Worm (Caenorhabditis elegans) whole organism, L4/young adult: ENCODE results near the gene cogc-6.

Experiments used
- W03F9.2 ChIP-seq: fragments of 150-350 bp; optimal IDR thresholded peaks from 2 replicates; lab custom pipeline; 2014; ENCODE audit warnings: missing biosample characterization, missing genetic modification characterization
- dao-5 ChIP-seq: sonication (generic microtip); optimal IDR thresholded peaks from 2 replicates; lab custom pipeline; 2016; ENCODE audit warnings: missing genotype, missing genetic modification characterization, moderate library complexity, missing compliant biosample characterization
- him-1 ChIP-seq: sonication (generic microtip); optimal IDR thresholded peaks from 2 replicates; lab custom pipeline; 2016; ENCODE audit warnings: missing genotype, missing genetic modification reagents, missing genetic modification characterization, missing compliant biosample characterization

DNA sequence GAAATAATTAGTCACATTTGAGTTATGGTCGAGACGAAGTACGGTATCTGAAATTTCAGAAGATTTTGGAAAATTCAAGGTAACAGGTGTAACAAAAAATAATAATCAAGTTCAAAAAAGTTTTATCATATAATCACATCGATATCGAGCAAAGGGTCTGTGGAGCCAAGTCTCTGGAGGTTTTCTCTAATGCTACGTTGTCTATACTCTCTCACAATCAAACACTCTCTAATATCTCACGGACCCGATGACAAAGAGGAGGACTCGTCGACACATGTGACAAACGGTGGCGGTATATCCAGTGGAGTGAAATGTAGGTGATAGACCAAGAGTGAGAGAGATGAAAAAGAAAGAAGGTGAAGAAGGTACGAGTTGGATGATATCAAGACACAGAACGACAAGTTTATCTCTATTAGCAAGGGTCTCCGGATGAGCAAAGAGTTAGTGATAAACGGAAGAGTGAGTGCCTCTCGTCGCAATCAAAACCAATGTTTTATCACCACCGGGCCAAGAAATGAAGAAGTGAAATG is 25.2 kb downstream of the cogc-6 start, which contains the start of gene F20D6.10:
- TF ChIP-seq W03F9.2 (tag; lab: Kevin White, UChicago) (no peak), him-1 (tag; lab: Kevin White, UChicago) (no peak), dao-5 (tag; lab: Kevin White, UChicago) (no peak)
